Worm (Caenorhabditis elegans) whole organism, L4/young adult: ENCODE results near the gene gldi-5.

ENCODE experiments used
- W03F9.2 ChIP-seq: fragments of 150-350 bp; optimal IDR thresholded peaks from 2 replicates; lab custom pipeline; 2014; ENCODE audit warnings: missing biosample characterization, missing genetic modification characterization
- dao-5 ChIP-seq: sonication (generic microtip); optimal IDR thresholded peaks from 2 replicates; lab custom pipeline; 2016; ENCODE audit warnings: missing genotype, missing genetic modification characterization, moderate library complexity, missing compliant biosample characterization
- him-1 ChIP-seq: sonication (generic microtip); optimal IDR thresholded peaks from 2 replicates; lab custom pipeline; 2016; ENCODE audit warnings: missing genotype, missing genetic modification reagents, missing genetic modification characterization, missing compliant biosample characterization

Gene gldi-5

ce11 chrIII:3703397-3703796, 22.9 kb downstream of the gldi-5 start, which contains the start of gene C14B1.3:
Gene C14B1.3, plus strand, starts transcription at chrIII:3703564.
- TF ChIP-seq W03F9.2 (tag; lab: Kevin White, UChicago): peak; percentile 45
- TF ChIP-seq him-1 (tag; lab: Kevin White, UChicago): no peak

DNA sequence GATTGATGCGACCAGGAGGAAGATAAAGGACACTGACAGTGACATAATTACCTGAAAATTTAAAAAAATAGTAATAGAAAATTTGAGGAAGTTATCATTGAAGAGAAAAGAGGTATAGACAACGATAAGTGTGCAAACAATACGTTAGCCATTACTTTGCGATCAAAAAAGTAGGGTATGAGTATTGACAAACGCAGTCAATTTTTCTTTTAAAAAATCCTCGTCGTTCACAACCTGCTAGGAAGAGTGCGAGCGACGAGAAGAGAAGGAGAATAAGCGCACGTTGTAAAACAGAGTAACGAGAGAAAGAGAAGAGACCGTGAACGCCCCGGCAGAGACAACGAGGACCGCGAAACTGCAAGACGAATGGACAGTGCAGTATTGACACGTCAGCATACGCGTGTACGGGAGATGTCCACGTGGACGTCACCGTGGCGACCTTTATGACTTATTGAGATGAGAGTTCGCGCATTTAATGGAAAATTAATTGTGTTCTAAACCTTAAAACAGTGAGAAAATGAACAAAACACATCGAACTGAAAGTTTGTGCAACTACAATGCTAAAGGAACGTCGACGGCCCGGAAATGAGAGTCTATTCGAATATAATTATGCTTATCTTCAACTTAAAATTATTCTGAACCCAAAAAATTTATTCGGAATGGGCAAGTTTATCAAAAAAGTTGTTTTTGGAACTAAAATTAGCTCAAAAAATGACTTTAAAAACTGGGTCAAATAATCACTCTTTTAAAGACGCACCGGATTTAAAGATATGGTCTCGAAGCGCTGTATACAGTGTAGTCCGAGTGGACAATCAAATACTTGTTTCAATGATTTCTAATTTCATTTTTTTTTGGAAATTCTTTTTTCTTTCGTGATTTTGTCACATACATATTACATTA, 24.6 kb downstream of the gldi-5 start, which contains the start of the genes pdi-1 and C14B1.2:
TSS of gene pdi-1 (minus strand) at position 51 of the 900 bp plus-strand sequence.
TSS of gene C14B1.2 (plus strand) at position 850 of the 900 bp plus-strand sequence.
- TF ChIP-seq W03F9.2 (tag; lab: Kevin White, UChicago): no peak
- no peak for TF ChIP-seq him-1 (tag; lab: Kevin White, UChicago)
- no peak for TF ChIP-seq dao-5 (tag; lab: Kevin White, UChicago)

ce11 chrIII:3699275-3699674, 27.0 kb downstream of the gldi-5 start, which contains the start of gene cyn-9:
Gene cyn-9, minus strand, starts transcription at chrIII:3699640.
- no peak for TF ChIP-seq W03F9.2 (tag; lab: Kevin White, UChicago)
- TF ChIP-seq dao-5 (tag; lab: Kevin White, UChicago): no peak
- TF ChIP-seq him-1 (tag; lab: Kevin White, UChicago): no peak

ce11 chrIII:3698366-3698765, 27.9 kb downstream of the gldi-5 start:
- TF ChIP-seq him-1 (tag; lab: Kevin White, UChicago) (no peak), dao-5 (tag; lab: Kevin White, UChicago) (no peak), W03F9.2 (tag; lab: Kevin White, UChicago) (no peak)

DNA sequence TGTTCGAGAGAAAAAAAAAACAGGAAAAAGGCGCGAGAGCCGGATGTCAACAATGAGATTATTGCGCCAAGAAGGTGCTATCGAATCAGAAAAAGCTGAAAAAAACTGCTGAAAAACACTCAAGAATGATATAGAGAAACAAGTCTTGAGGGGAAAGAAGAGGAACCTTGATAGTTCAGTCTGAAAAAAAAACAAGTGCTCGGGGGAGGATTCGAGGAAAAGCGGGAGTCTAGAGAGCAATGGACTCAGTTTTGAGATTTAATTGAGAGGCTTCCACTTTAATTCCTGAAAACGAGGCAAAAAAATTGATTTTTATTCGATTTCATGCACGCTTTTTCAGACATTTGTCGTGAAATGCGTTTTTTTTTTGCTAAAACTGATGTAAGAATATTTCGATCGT, 31.7 kb downstream of the gldi-5 start, which contains the start of gene npr-15:
TSS of gene npr-15 (minus strand) at position 101 of the 400 bp plus-strand sequence.
- no peak for TF ChIP-seq W03F9.2 (tag; lab: Kevin White, UChicago)

ce11 chrIII:3692516-3692915, 33.8 kb downstream of the gldi-5 start:
- TF ChIP-seq W03F9.2 (tag; lab: Kevin White, UChicago) (no peak), dao-5 (tag; lab: Kevin White, UChicago) (no peak), him-1 (tag; lab: Kevin White, UChicago) (no peak)

DNA sequence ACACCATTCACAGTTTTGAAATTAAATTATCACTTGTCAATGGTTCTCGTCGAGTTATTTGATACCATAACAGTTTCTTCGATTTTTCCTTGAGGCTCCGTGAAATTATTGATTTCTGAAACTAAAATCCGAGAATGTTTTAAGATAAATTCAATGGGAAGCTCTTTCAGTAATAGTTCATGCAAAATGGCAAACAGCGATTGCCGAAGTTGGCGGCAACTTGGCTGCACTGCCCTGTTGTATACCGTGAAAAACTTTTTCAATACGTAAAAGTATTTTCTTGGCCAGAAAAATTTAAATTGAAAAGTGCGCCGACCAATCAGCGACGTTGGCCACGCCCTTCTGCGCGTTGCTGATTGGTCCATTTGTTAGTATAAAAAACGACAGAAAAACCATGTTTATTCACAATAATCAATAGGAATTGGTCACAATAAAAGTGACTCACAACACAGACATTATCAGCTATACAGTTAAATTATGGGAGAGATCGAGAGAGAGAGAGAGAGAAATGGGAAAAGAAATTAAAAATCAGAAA, 43.4 kb downstream of the gldi-5 start:
- no peak for TF ChIP-seq him-1 (tag; lab: Kevin White, UChicago)
- no peak for TF ChIP-seq W03F9.2 (tag; lab: Kevin White, UChicago)
- TF ChIP-seq dao-5 (tag; lab: Kevin White, UChicago): no peak

ce11 chrIII:3681351-3681938, 44.9 kb downstream of the gldi-5 start:
- TF ChIP-seq W03F9.2 (tag; lab: Kevin White, UChicago) (no peak), him-1 (tag; lab: Kevin White, UChicago) (no peak), dao-5 (tag; lab: Kevin White, UChicago) (no peak)

DNA sequence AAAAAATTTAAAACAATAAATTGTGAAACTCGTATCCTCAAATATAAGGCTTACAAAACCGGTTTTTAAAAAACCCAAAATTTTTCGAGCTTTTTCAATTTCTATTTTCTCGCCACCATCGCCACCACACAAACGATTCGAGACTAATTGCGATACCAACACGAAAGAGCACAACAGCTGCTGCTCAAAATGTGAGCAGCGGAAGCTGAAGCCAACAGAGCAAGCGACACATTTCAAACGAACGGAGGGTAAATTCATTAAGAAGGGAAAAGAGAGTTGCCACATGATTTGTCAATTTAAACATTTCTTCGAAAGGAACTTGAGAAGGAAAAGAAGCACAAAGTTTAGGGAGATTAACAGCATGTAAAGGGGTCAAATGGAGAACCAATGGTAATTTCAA, 47.2 kb downstream of the gldi-5 start:
- TF ChIP-seq him-1 (tag; lab: Kevin White, UChicago): no peak
- no peak for TF ChIP-seq W03F9.2 (tag; lab: Kevin White, UChicago)
- no peak for TF ChIP-seq dao-5 (tag; lab: Kevin White, UChicago)

ce11 chrIII:3677378-3677777, 48.9 kb downstream of the gldi-5 start:
- no peak for TF ChIP-seq W03F9.2 (tag; lab: Kevin White, UChicago)
- TF ChIP-seq him-1 (tag; lab: Kevin White, UChicago): peak; percentile 92

DNA sequence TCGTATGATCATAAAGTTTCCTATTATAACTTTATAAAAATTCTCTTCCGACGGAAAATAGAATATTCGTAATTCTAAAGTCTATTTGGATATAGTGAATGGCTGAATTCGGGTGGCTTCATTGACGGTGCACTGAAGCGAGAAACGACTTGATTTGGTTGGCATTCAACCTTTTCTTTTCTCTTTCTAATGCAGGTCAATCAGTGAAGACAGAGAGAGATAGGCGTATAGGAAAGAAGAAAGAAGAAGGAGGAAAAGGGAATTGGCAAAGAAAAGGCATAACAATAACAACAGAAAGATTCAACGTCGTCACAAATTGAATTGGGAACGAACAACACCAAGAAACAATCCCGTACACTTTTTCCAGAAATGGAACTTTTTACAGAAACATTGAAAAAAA, 50.8 kb downstream of the gldi-5 start:
- TF ChIP-seq him-1 (tag; lab: Kevin White, UChicago) (no peak), W03F9.2 (tag; lab: Kevin White, UChicago) (no peak), dao-5 (tag; lab: Kevin White, UChicago) (no peak)
